Worm (Caenorhabditis elegans) whole organism, L3 larva: ENCODE measurements around the gene F20B6.10.

ENCODE experiments used
- ZK546.5 ChIP-seq: sonication (generic microtip); optimal IDR thresholded peaks from 2 replicates; lab custom pipeline; 2017; ENCODE audit warnings: missing biosample characterization, missing genetic modification characterization
- ama-1 ChIP-seq: fragments of 150-350 bp; optimal IDR thresholded peaks from 2 replicates; lab custom pipeline; 2018
- elt-2 ChIP-seq: sonication (generic microtip); optimal IDR thresholded peaks from 2 replicates; lab custom pipeline; 2016; ENCODE audit warnings: missing genetic modification reagents, mild to moderate bottlenecking, missing genetic modification characterization, missing compliant biosample characterization
- fkh-10 ChIP-seq: sonication (generic microtip); optimal IDR thresholded peaks from 2 replicates; lab custom pipeline; 2017; ENCODE audit warnings: missing biosample characterization, missing genetic modification reagents, missing genetic modification characterization
- jun-1 ChIP-seq: fragments of 150-350 bp; optimal IDR thresholded peaks from 2 replicates; lab custom pipeline; 2014; ENCODE audit warnings: missing biosample characterization, missing genetic modification reagents, missing genetic modification characterization
- lin-39 ChIP-seq: fragments of 150-350 bp; optimal IDR thresholded peaks from 2 replicates; lab custom pipeline; 2018; ENCODE audit warnings: missing biosample characterization, missing genetic modification reagents, missing genetic modification characterization
- nhr-28 ChIP-seq: fragments of 150-350 bp; optimal IDR thresholded peaks from 2 replicates; lab custom pipeline; 2014; ENCODE audit warnings: missing biosample characterization, missing genetic modification characterization
- nhr-76 ChIP-seq: fragments of 150-350 bp; sonication (generic microtip); optimal IDR thresholded peaks from 5 replicates; lab custom pipeline; 2014; ENCODE audit warnings: missing biosample characterization, missing genetic modification characterization
- pha-4 ChIP-seq: fragments of 150-350 bp; optimal IDR thresholded peaks from 2 replicates; lab custom pipeline; 2014; ENCODE audit warnings: missing biosample characterization, missing genetic modification reagents, missing genetic modification characterization
- pqm-1 ChIP-seq: fragments of 150-350 bp; optimal IDR thresholded peaks from 2 replicates; lab custom pipeline; 2017; ENCODE audit warnings: missing biosample characterization, missing genetic modification characterization, inconsistent platforms
- skn-1 ChIP-seq: fragments of 150-350 bp; optimal IDR thresholded peaks from 2 replicates; lab custom pipeline; 2014; ENCODE audit warnings: missing biosample characterization, missing genetic modification characterization
- snpc-4 ChIP-seq: fragments of 150-350 bp; optimal IDR thresholded peaks from 2 replicates; lab custom pipeline; 2014; ENCODE audit warnings: missing biosample characterization, missing genetic modification characterization
- unc-39 ChIP-seq: sonication (generic microtip); optimal IDR thresholded peaks from 4 replicates; lab custom pipeline; 2017; ENCODE audit warnings: missing biosample characterization, missing genetic modification characterization
- ztf-4 ChIP-seq: fragments of 150-350 bp; optimal IDR thresholded peaks from 2 replicates; lab custom pipeline; 2014; ENCODE audit warnings: missing biosample characterization, missing genetic modification characterization

- TF ChIP-seq lin-39 (tag; lab: Kevin White, UChicago) (no peak), unc-39 (tag; lab: Kevin White, UChicago) (no peak), pqm-1 (tag; lab: Kevin White, UChicago) (peak; percentile 60), snpc-4 (tag; lab: Kevin White, UChicago) (no peak), pha-4 (tag; lab: Kevin White, UChicago) (peak; percentile 45), ama-1 (no peak), skn-1 (tag; lab: Kevin White, UChicago) (peak; percentile 79), nhr-76 (no peak), ztf-4 (tag; lab: Kevin White, UChicago) (no peak), elt-2 (tag; lab: Kevin White, UChicago) (peak; percentile 5), ZK546.5 (tag; lab: Kevin White, UChicago) (no peak), jun-1 (peak; percentile 48), fkh-10 (GFP tag; lab: Kevin White, UChicago) (peak; percentile 8), nhr-28 (tag; lab: Kevin White, UChicago) (no peak)
Observed at ce11 chrX:4208495-4208894, 8.5 kb downstream of the F20B6.10 start.
